Fruit fly (Drosophila melanogaster): ENCODE results near the gene CG31510.

CG31510 gene

DNA sequence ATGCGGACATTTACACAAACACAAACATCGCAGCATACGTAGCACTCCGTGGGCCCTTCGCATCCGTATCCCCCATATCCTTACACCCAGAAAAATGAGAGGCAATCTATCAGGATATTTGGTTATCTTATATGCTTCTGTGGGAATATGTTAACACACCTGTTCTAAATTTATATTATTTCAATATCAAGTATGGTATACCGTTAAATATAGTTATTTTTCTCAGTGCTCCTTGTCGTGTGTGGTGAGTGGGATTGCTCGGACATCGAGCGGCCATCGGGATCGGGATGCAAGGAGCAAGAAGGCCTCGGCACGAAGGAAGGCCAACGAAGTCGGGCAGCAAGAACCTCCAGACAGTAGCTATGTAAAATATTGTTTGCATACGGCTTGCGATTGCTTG is 38.8 kb upstream of the CG31510 start:
- TF ChIP-seq CG8290 (GFP tag; optimal IDR thresholded peaks at IDR 0.05) = no peak
- peak in 1 of 2 experiments; percentile 6 for TF ChIP-seq CG8290 (tag; optimal IDR thresholded peaks at IDR 0.05)
- no peak for TF ChIP-seq z (GFP tag; IDR thresholded peaks at IDR 0.05)
- no peak for TF ChIP-seq CG3726 (GFP tag; IDR thresholded peaks at IDR 0.05)
- TF ChIP-seq CG4730 (GFP tag; IDR thresholded peaks at IDR 0.05) = no peak
- TF ChIP-seq GATAe (GFP tag; conservative IDR thresholded peaks at IDR 0.05) = no peak
- no peak for TF ChIP-seq hth (optimal IDR thresholded peaks at IDR 0.05)
- no peak for TF ChIP-seq CG9876 (GFP tag; optimal IDR thresholded peaks at IDR 0.05)
- no peak for TF ChIP-seq CG13775 (GFP tag; optimal IDR thresholded peaks at IDR 0.05)
- TF ChIP-seq insv (GFP tag; optimal IDR thresholded peaks at IDR 0.05) = no peak
- no peak for TF ChIP-seq Pdp1 (GFP tag; optimal IDR thresholded peaks at IDR 0.05)
- no peak for TF ChIP-seq ase (GFP tag; IDR thresholded peaks at IDR 0.05)
- TF ChIP-seq CG18599 (GFP tag; optimal IDR thresholded peaks at IDR 0.05) = peak; percentile 59
- TF ChIP-seq seq (GFP tag; IDR thresholded peaks at IDR 0.05) = no peak
- TF ChIP-seq row (GFP tag; IDR thresholded peaks at IDR 0.05) = no peak
- TF ChIP-seq Aef1 (GFP tag; IDR thresholded peaks at IDR 0.05) = no peak
- peak; percentile 8 for TF ChIP-seq Med (GFP tag)
- TF ChIP-seq phol (tag; optimal IDR thresholded peaks at IDR 0.05) = no peak
- no peak for TF ChIP-seq D19B (GFP tag; optimal IDR thresholded peaks at IDR 0.05)
- no peak for TF ChIP-seq Eip74EF (GFP tag; optimal IDR thresholded peaks at IDR 0.05)
- no peak for TF ChIP-seq CG17359 (tag; optimal IDR thresholded peaks at IDR 0.05)
- no peak for TF ChIP-seq hkb (optimal IDR thresholded peaks at IDR 0.05)
- TF ChIP-seq hkb (GFP tag; IDR thresholded peaks at IDR 0.05) = no peak
- TF ChIP-seq fru (optimal IDR thresholded peaks at IDR 0.05) = no peak
- TF ChIP-seq Hmx (GFP tag; optimal IDR thresholded peaks at IDR 0.05) = no peak
- no peak for TF ChIP-seq aop (GFP tag; IDR thresholded peaks at IDR 0.05)
- TF ChIP-seq Doc3 (GFP tag; IDR thresholded peaks at IDR 0.05; ENCODE audit: partially characterized antibody) = no peak
- TF ChIP-seq Ets65A (GFP tag) = peak; percentile 64
- no peak for TF ChIP-seq CG8359 (GFP tag; optimal IDR thresholded peaks at IDR 0.05; ENCODE audit: borderline replicate concordance)
- no peak for TF ChIP-seq Bdp1 (GFP tag; optimal IDR thresholded peaks at IDR 0.05)
- TF ChIP-seq CG32532 (GFP tag; IDR thresholded peaks at IDR 0.05) = peak; percentile 20; the same call in 1 of the 2 replicates
- no peak for TF ChIP-seq Hand (GFP tag; optimal IDR thresholded peaks at IDR 0.05)
- no peak for TF ChIP-seq CrebB (tag; optimal IDR thresholded peaks at IDR 0.05)
- TF ChIP-seq Hmr (GFP tag; optimal IDR thresholded peaks at IDR 0.05) = peak; percentile 3
- peak; percentile 12; the same call in 1 of the 2 replicates for TF ChIP-seq slbo (GFP tag; IDR thresholded peaks at IDR 0.05)
- TF ChIP-seq Opbp (GFP tag; IDR thresholded peaks at IDR 0.05; ENCODE audit: partially characterized antibody) = no peak
- TF ChIP-seq pnt (GFP tag; optimal IDR thresholded peaks at IDR 0.05) = no peak
- TF ChIP-seq CG13123 (GFP tag; optimal IDR thresholded peaks at IDR 0.05) = no peak
- TF ChIP-seq nom (GFP tag; optimal IDR thresholded peaks at IDR 0.05) = no peak
- TF ChIP-seq nerfin-1 (tag; optimal IDR thresholded peaks at IDR 0.05) = no peak
- no peak for TF ChIP-seq Ptx1 (GFP tag; IDR thresholded peaks at IDR 0.05)
- no peak for TF ChIP-seq Nf-YB (GFP tag; optimal IDR thresholded peaks at IDR 0.05)
- TF ChIP-seq tx (GFP tag; optimal IDR thresholded peaks at IDR 0.05) = no peak
- peak; percentile 66 for TF ChIP-seq Deaf1 (tag; optimal IDR thresholded peaks at IDR 0.05)
- TF ChIP-seq dan (GFP tag; IDR thresholded peaks at IDR 0.05) = no peak
- peak; percentile 9 for TF ChIP-seq CG2120 (GFP tag; optimal IDR thresholded peaks at IDR 0.05)
- no peak for TF ChIP-seq CG10543 (GFP tag; optimal IDR thresholded peaks at IDR 0.05)
- TF ChIP-seq lab (GFP tag; optimal IDR thresholded peaks at IDR 0.05) = peak; percentile 35
- TF ChIP-seq zf30C (GFP tag; optimal IDR thresholded peaks at IDR 0.05) = no peak
- TF ChIP-seq br (optimal IDR thresholded peaks at IDR 0.05) = no peak
- no peak for TF ChIP-seq exex (tag; optimal IDR thresholded peaks at IDR 0.05)
- no peak for TF ChIP-seq CG43689 (GFP tag; IDR thresholded peaks at IDR 0.05)
- no peak for TF ChIP-seq kay (GFP tag; optimal IDR thresholded peaks at IDR 0.05)
